Worm (Caenorhabditis elegans) whole organism, early embryonic: Measurements from ENCODE around the gene ZK354.7.
"Not testable (repeated sequence)": the region's sequence is repeated elsewhere in the genome, so short reads cannot be mapped to it uniquely, and the experiment has no call there.

Experiments used
- B0310.2 ChIP-seq: sonication (generic microtip); optimal IDR thresholded peaks from 2 replicates; lab custom pipeline; 2016; ENCODE audit warnings: mild to moderate bottlenecking, missing genetic modification characterization, missing compliant biosample characterization
- F13C5.2 ChIP-seq: sonication (generic microtip); optimal IDR thresholded peaks from 2 replicates; lab custom pipeline; 2017; ENCODE audit warnings: mild to moderate bottlenecking, missing genetic modification characterization, inconsistent platforms, missing compliant biosample characterization
- aly-1 ChIP-seq: sonication (generic microtip); optimal IDR thresholded peaks from 2 replicates; lab custom pipeline; 2016; ENCODE audit warnings: missing genetic modification characterization, missing compliant biosample characterization
- ama-1 ChIP-seq: fragments of 150-350 bp; optimal IDR thresholded peaks from 2 replicates; lab custom pipeline; 2014
- ceh-13 ChIP-seq: fragments of 200-800 bp; sonication (Bioruptor generic); optimal IDR thresholded peaks from 2 replicates; lab custom pipeline; 2018; ENCODE audit warnings: mild to moderate bottlenecking, missing genetic modification characterization, missing compliant biosample characterization
- ceh-36 ChIP-seq: sonication (generic microtip); optimal IDR thresholded peaks from 2 replicates; lab custom pipeline; 2016; ENCODE audit warnings: missing genetic modification characterization, inconsistent platforms, missing compliant biosample characterization
- ets-7 ChIP-seq: sonication (generic microtip); optimal IDR thresholded peaks from 2 replicates; lab custom pipeline; 2016; ENCODE audit warnings: missing genotype, missing genetic modification characterization, missing compliant biosample characterization
- flt-1 ChIP-seq: fragments of 200-800 bp; sonication (Bioruptor generic); IDR thresholded peaks from 2 replicates; pipeline ENCODE4 v1.3.6; 2022; ENCODE audit warnings: missing genetic modification characterization, missing compliant biosample characterization
- hmbx-1 ChIP-seq: sonication (generic microtip); optimal IDR thresholded peaks from 2 replicates; lab custom pipeline; 2016; ENCODE audit warnings: mild to moderate bottlenecking, missing genetic modification characterization, missing compliant biosample characterization
- hmg-4 ChIP-seq: fragments of 200-800 bp; sonication (Bioruptor generic); optimal IDR thresholded peaks from 2 replicates; lab custom pipeline; 2018; ENCODE audit warnings: mild to moderate bottlenecking, missing genetic modification characterization, missing compliant biosample characterization
- hnd-1 ChIP-seq: sonication (generic microtip); optimal IDR thresholded peaks from 2 replicates; lab custom pipeline; 2016; ENCODE audit warnings: missing genetic modification characterization, missing compliant biosample characterization
- pes-1 ChIP-seq: fragments of 200-800 bp; sonication (Bioruptor generic); IDR thresholded peaks from 2 replicates; pipeline ENCODE4 v1.3.6; 2022; ENCODE audit warnings: missing genetic modification reagents, missing genetic modification characterization, missing compliant biosample characterization
- scrt-1 ChIP-seq: fragments of 200-800 bp; sonication (Bioruptor generic); IDR thresholded peaks from 2 replicates; pipeline ENCODE4 v1.3.6; 2022; ENCODE audit warnings: missing genetic modification characterization, missing compliant biosample characterization
- sea-1 ChIP-seq: fragments of 200-800 bp; sonication (Bioruptor generic); conservative IDR thresholded peaks from 2 replicates; pipeline ENCODE4 v1.3.6; 2022; ENCODE audit warnings: missing genetic modification characterization, missing compliant biosample characterization
- tbx-11 ChIP-seq: fragments of 200-800 bp; sonication (Bioruptor generic); IDR thresholded peaks from 2 replicates; pipeline ENCODE4 v1.3.6; 2022; ENCODE audit warnings: missing genetic modification characterization, missing compliant biosample characterization
- tbx-37 ChIP-seq: fragments of 200-800 bp; sonication (Bioruptor generic); conservative IDR thresholded peaks from 2 replicates; pipeline ENCODE4 v1.3.6; 2022; ENCODE audit warnings: missing genetic modification reagents, missing genetic modification characterization, missing compliant biosample characterization
- tra-4 ChIP-seq: sonication (generic microtip); optimal IDR thresholded peaks from 2 replicates; lab custom pipeline; 2017; ENCODE audit warnings: missing genetic modification characterization, missing compliant biosample characterization

ZK354.7 gene

ce11 chrIV:5308046-5308643, 5.2 kb upstream of the ZK354.7 start, which contains the start of the genes ZK354.9 and msp-58:
TSS of gene ZK354.9 (minus strand) at chrIV:5308146.
TSS of gene msp-58 (plus strand) at chrIV:5308593.
- TF ChIP-seq pes-1, B0310.2, hmbx-1: not testable (repeated sequence)

ce11 chrIV:5306040-5306439, 3.1 kb upstream of the ZK354.7 start, which contains the start of gene ZK354.8:
TSS of gene ZK354.8 (minus strand) at chrIV:5306140.
- TF ChIP-seq tbx-37 (no peak), ceh-13 (GFP tag; lab: Kevin White, UChicago) (no peak), aly-1 (tag; lab: Kevin White, UChicago) (no peak), scrt-1 (GFP tag; lab: Robert Waterston, UW) (no peak), F13C5.2 (tag; lab: Kevin White, UChicago) (no peak), ceh-36 (tag; lab: Kevin White, UChicago) (no peak), hmbx-1 (no peak), hnd-1 (tag; lab: Kevin White, UChicago) (no peak), hmg-4 (no peak), sea-1 (GFP tag; lab: Robert Waterston, UW) (no peak), ets-7 (tag; lab: Kevin White, UChicago) (no peak), pes-1 (no peak), tbx-11 (GFP tag; lab: Robert Waterston, UW) (no peak), tra-4 (tag; lab: Kevin White, UChicago) (no peak), B0310.2 (no peak), ama-1 (lab: Kevin White, UChicago) (no peak), flt-1 (GFP tag; lab: Robert Waterston, UW) (no peak)

ce11 chrIV:5297436-5298012, 5.4 kb downstream of the ZK354.7 start, which contains the start of the genes ZK354.6 and msp-113:
TSS of gene ZK354.6 (minus strand) at chrIV:5297536.
TSS of gene msp-113 (plus strand) at chrIV:5297962.
- TF ChIP-seq ets-7 (tag; lab: Kevin White, UChicago) (no peak), tbx-37 (no peak), flt-1 (GFP tag; lab: Robert Waterston, UW) (no peak)

ce11 chrIV:5295240-5295639, 7.7 kb downstream of the ZK354.7 start, which contains the start of gene msp-51:
TSS of gene msp-51 (minus strand) at chrIV:5295340.
- not testable (repeated sequence) for TF ChIP-seq B0310.2; ceh-13 (GFP tag; lab: Kevin White, UChicago); pes-1

ce11 chrIV:5294467-5294866, 8.5 kb downstream of the ZK354.7 start:
- TF ChIP-seq pes-1 (no peak), tra-4 (tag; lab: Kevin White, UChicago) (no peak), ama-1 (lab: Kevin White, UChicago) (no peak), tbx-37 (no peak), ets-7 (tag; lab: Kevin White, UChicago) (no peak), F13C5.2 (tag; lab: Kevin White, UChicago) (no peak)

ce11 chrIV:5291207-5291606, 11.7 kb downstream of the ZK354.7 start:
- TF ChIP-seq hnd-1 (tag; lab: Kevin White, UChicago): no peak

- TF ChIP-seq B0310.2: no peak
- TF ChIP-seq flt-1 (GFP tag; lab: Robert Waterston, UW): no peak
- TF ChIP-seq ama-1 (lab: Kevin White, UChicago): no peak
- TF ChIP-seq ets-7 (tag; lab: Kevin White, UChicago): no peak
- TF ChIP-seq scrt-1 (GFP tag; lab: Robert Waterston, UW): no peak
- TF ChIP-seq hnd-1 (tag; lab: Kevin White, UChicago): no peak
- no peak for TF ChIP-seq tbx-11 (GFP tag; lab: Robert Waterston, UW)
- TF ChIP-seq hmbx-1: no peak
- TF ChIP-seq tbx-37: no peak
- no peak for TF ChIP-seq tra-4 (tag; lab: Kevin White, UChicago)
- no peak for TF ChIP-seq hmg-4
- no peak for TF ChIP-seq aly-1 (tag; lab: Kevin White, UChicago)
- TF ChIP-seq F13C5.2 (tag; lab: Kevin White, UChicago): no peak
- no peak for TF ChIP-seq sea-1 (GFP tag; lab: Robert Waterston, UW)
- no peak for TF ChIP-seq ceh-36 (tag; lab: Kevin White, UChicago)
- no peak for TF ChIP-seq pes-1
- TF ChIP-seq ceh-13 (GFP tag; lab: Kevin White, UChicago): no peak
Observed at ce11 chrIV:5290547-5290946, 12.4 kb downstream of the ZK354.7 start, which contains the start of gene nlp-47. TSS of gene nlp-47 (plus strand) at chrIV:5290847.

- TF ChIP-seq tra-4 (tag; lab: Kevin White, UChicago) (no peak), ceh-36 (tag; lab: Kevin White, UChicago) (no peak), tbx-11 (GFP tag; lab: Robert Waterston, UW) (no peak), tbx-37 (no peak), B0310.2 (no peak), aly-1 (tag; lab: Kevin White, UChicago) (no peak), flt-1 (GFP tag; lab: Robert Waterston, UW) (no peak)
Observed at ce11 chrIV:5288932-5289331, 14.0 kb downstream of the ZK354.7 start.
